Worm (Caenorhabditis elegans) whole organism, L2 larva: ENCODE results near the gene clec-150.

Experiments
- F13H6.1 ChIP-seq: sonication (generic microtip); optimal IDR thresholded peaks from 2 replicates; lab custom pipeline; 2016; ENCODE audit warnings: missing genetic modification characterization, missing compliant biosample characterization
- R02D3.7 ChIP-seq: fragments of 150-350 bp; optimal IDR thresholded peaks from 2 replicates; lab custom pipeline; 2014; ENCODE audit warnings: missing biosample characterization, missing genetic modification characterization
- Y55F3AM.14 ChIP-seq: fragments of 200-800 bp; sonication (Bioruptor generic); optimal IDR thresholded peaks from 2 replicates; lab custom pipeline; 2018; ENCODE audit warnings: mild to moderate bottlenecking, missing genetic modification characterization, missing compliant biosample characterization
- ZK546.5 ChIP-seq: sonication (generic microtip); optimal IDR thresholded peaks from 2 replicates; lab custom pipeline; 2017; ENCODE audit warnings: missing biosample characterization, missing genetic modification characterization
- alr-1 ChIP-seq: fragments of 150-350 bp; optimal IDR thresholded peaks from 2 replicates; lab custom pipeline; 2014; ENCODE audit warnings: missing biosample characterization, missing genetic modification characterization
- blmp-1 ChIP-seq: sonication (generic microtip); optimal IDR thresholded peaks from 2 replicates; lab custom pipeline; 2017; ENCODE audit warnings: missing genetic modification characterization, mild to moderate bottlenecking, missing compliant biosample characterization, antibody characterized with exemption, moderate library complexity; ENCODE audit not compliant: insufficient read depth
- ceh-16 ChIP-seq: fragments of 150-350 bp; optimal IDR thresholded peaks from 2 replicates; lab custom pipeline; 2014; ENCODE audit warnings: missing biosample characterization, missing genetic modification characterization
- crh-2 ChIP-seq: sonication (generic microtip); optimal IDR thresholded peaks from 2 replicates; lab custom pipeline; 2017; ENCODE audit warnings: missing biosample characterization, missing genetic modification characterization
- elt-1 ChIP-seq: fragments of 150-350 bp; optimal IDR thresholded peaks from 2 replicates; lab custom pipeline; 2014; ENCODE audit warnings: missing biosample characterization, missing genetic modification characterization
- elt-3 ChIP-seq: sonication (generic microtip); optimal IDR thresholded peaks from 2 replicates; lab custom pipeline; 2017; ENCODE audit warnings: missing biosample characterization, missing genetic modification characterization
- gmeb-1 ChIP-seq: fragments of 150-350 bp; optimal IDR thresholded peaks from 2 replicates; lab custom pipeline; 2014; ENCODE audit warnings: missing biosample characterization, missing genetic modification characterization
- lin-11 ChIP-seq: fragments of 150-350 bp; sonication (generic microtip); optimal IDR thresholded peaks from 2 replicates; lab custom pipeline; 2014; ENCODE audit warnings: missing biosample characterization, missing genetic modification characterization, inconsistent platforms, mixed read lengths
- lin-13 ChIP-seq: fragments of 150-350 bp; optimal IDR thresholded peaks from 2 replicates; lab custom pipeline; 2014; ENCODE audit warnings: missing biosample characterization, missing genetic modification reagents, missing genetic modification characterization
- lin-39 ChIP-seq: fragments of 150-350 bp; optimal IDR thresholded peaks from 2 replicates; lab custom pipeline; 2014; ENCODE audit warnings: missing biosample characterization, missing genetic modification reagents, missing genetic modification characterization
- lsy-2 ChIP-seq, 2 experiments: fragments of 150-350 bp in 1 of 2; sonication (generic microtip) in 1 of 2; optimal IDR thresholded peaks; 2 replicates each; lab custom pipeline; 2014 to 2017; ENCODE audit warnings: missing biosample characterization in 2 of 2, missing genetic modification characterization in 2 of 2
- mab-5 ChIP-seq: fragments of 150-350 bp; optimal IDR thresholded peaks from 2 replicates; lab custom pipeline; 2014; ENCODE audit warnings: missing biosample characterization, missing genetic modification characterization
- mbf-1 ChIP-seq: sonication (generic microtip); optimal IDR thresholded peaks from 2 replicates; lab custom pipeline; 2017; ENCODE audit warnings: missing biosample characterization, missing genetic modification characterization
- mdl-1 ChIP-seq, 2 experiments: fragments of 150-350 bp in 1 of 2; sonication (generic microtip) in 1 of 2; optimal IDR thresholded peaks; 2 replicates each; lab custom pipeline; 2017; ENCODE audit warnings: missing biosample characterization in 2 of 2, missing genetic modification characterization in 2 of 2
- nhr-10 ChIP-seq: sonication (generic microtip); optimal IDR thresholded peaks from 2 replicates; lab custom pipeline; 2017; ENCODE audit warnings: missing biosample characterization, missing genetic modification characterization
- nhr-11 ChIP-seq: fragments of 150-350 bp; optimal IDR thresholded peaks from 2 replicates; lab custom pipeline; 2014; ENCODE audit warnings: missing biosample characterization, missing genetic modification characterization
- nhr-12 ChIP-seq: fragments of 150-350 bp; optimal IDR thresholded peaks from 2 replicates; lab custom pipeline; 2014; ENCODE audit warnings: missing biosample characterization, missing genetic modification characterization
- nhr-129 ChIP-seq: fragments of 150-350 bp; optimal IDR thresholded peaks from 2 replicates; lab custom pipeline; 2014; ENCODE audit warnings: missing biosample characterization, missing genetic modification characterization
- nhr-21 ChIP-seq: fragments of 150-350 bp; optimal IDR thresholded peaks from 2 replicates; lab custom pipeline; 2014; ENCODE audit warnings: missing biosample characterization, missing genetic modification characterization
- nhr-23 ChIP-seq: fragments of 150-350 bp; optimal IDR thresholded peaks from 2 replicates; lab custom pipeline; 2014; ENCODE audit warnings: missing biosample characterization, missing genetic modification reagents, missing genetic modification characterization
- nhr-25 ChIP-seq: fragments of 150-350 bp; sonication (generic microtip); optimal IDR thresholded peaks from 3 replicates; lab custom pipeline; 2014; ENCODE audit warnings: missing biosample characterization, missing genetic modification characterization
- nhr-6 ChIP-seq: fragments of 150-350 bp; optimal IDR thresholded peaks from 2 replicates; lab custom pipeline; 2014; ENCODE audit warnings: missing biosample characterization, missing genetic modification characterization
- skn-1 ChIP-seq: sonication (generic microtip); optimal IDR thresholded peaks from 2 replicates; lab custom pipeline; 2017; ENCODE audit warnings: missing biosample characterization, missing genetic modification characterization
- sma-9 ChIP-seq, 2 experiments: fragments of 150-350 bp in 1 of 2; sonication (generic microtip) in 1 of 2; optimal IDR thresholded peaks; 2 replicates each; lab custom pipeline; 2014 to 2016; ENCODE audit warnings: missing genetic modification characterization in 2 of 2, mild to moderate bottlenecking in 1 of 2, missing biosample characterization in 1 of 2, missing compliant biosample characterization in 1 of 2, missing genetic modification reagents in 1 of 2, moderate library complexity in 1 of 2
- snpc-4 ChIP-seq: fragments of 150-350 bp; optimal IDR thresholded peaks from 2 replicates; lab custom pipeline; 2014; ENCODE audit warnings: missing biosample characterization, missing genetic modification characterization
- unc-39 ChIP-seq: fragments of 150-350 bp; optimal IDR thresholded peaks from 2 replicates; lab custom pipeline; 2014; ENCODE audit warnings: missing biosample characterization, missing genetic modification characterization
- zag-1 ChIP-seq: fragments of 150-350 bp; optimal IDR thresholded peaks from 2 replicates; lab custom pipeline; 2014; ENCODE audit warnings: missing biosample characterization, missing genetic modification characterization
- ztf-11 ChIP-seq: sonication (generic microtip); optimal IDR thresholded peaks from 2 replicates; lab custom pipeline; 2017; ENCODE audit warnings: missing biosample characterization, missing genetic modification characterization
- ztf-4 ChIP-seq: fragments of 150-350 bp; optimal IDR thresholded peaks from 2 replicates; lab custom pipeline; 2014; ENCODE audit warnings: missing biosample characterization, missing genetic modification characterization

clec-150 gene

DNA sequence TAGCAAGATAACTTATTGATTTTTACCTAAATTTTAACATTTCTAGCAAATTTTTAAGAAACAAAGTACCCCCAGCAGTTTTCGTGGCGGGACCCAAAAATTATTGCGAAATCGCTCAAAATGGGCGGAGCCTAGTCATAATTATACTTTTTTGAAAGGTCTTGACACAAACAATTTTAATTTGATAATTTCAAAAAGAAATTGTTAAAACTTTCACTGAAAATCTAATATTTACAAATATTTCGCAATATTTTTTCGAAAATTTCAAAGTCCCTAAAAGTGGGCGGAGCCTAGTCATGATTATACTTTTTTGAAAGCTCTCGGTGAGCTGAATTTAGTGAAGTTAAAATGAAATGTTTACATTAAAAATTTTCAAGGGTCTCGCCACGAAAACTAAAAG, 2.0 kb downstream of the clec-150 start:
- no peak for TF ChIP-seq nhr-12 (tag; lab: Kevin White, UChicago)
- TF ChIP-seq R02D3.7, result no peak
- TF ChIP-seq mab-5 (tag; lab: Kevin White, UChicago), result no peak
- TF ChIP-seq elt-3 (tag; lab: Kevin White, UChicago), result no peak
- no peak for TF ChIP-seq lin-13 (GFP tag; lab: Kevin White, UChicago)
- no peak for TF ChIP-seq gmeb-1
- TF ChIP-seq blmp-1 (tag; lab: Kevin White, UChicago), result no peak
- no peak for TF ChIP-seq F13H6.1 (tag; lab: Kevin White, UChicago)
- no peak for TF ChIP-seq mdl-1 (tag; optimal IDR thresholded peaks at IDR 0.05; lab: Kevin White, UChicago)
- no peak for TF ChIP-seq sma-9 (GFP tag; optimal IDR thresholded peaks at IDR 0.05; lab: Kevin White, UChicago)
- no peak for TF ChIP-seq sma-9 (tag; optimal IDR thresholded peaks at IDR 0.05; lab: Kevin White, UChicago)

DNA sequence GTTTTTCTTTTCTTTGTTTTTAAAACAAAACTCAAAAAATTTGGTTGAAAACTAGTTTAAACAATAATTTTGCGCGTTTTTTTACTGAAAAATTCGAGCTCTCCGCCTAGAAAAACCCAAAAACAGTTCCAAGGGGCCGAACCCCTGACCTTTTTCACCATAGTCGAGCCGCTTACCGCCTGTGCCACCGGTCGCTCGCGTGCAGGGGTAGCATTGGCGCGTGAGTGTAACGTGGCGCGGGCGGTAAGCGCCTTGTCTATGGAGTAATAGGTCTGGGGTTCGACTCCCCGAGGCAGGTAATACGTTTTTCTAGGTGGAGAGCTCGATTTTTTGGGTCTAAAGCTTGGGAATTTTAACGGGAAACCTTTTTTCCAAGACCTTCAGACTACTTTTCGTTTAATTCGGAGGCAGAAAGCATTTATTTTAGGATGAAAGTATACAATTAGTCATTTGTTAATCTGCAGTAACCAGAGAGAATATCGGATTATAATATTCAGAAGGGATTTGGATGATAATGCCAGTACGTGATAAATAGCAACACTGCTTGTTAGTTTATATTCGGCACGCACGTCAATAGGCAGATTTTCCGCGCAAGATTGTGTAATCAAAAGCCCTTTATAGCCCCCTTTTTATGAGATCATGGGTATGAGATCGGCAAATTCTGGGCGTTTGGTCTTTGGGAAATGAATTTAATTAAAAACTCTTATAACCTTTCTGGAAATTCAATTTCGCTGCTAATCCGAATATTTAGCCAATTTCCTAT, 4.8 kb downstream of the clec-150 start:
- TF ChIP-seq snpc-4 (tag; lab: Kevin White, UChicago) (no peak), ztf-11 (no peak), nhr-10 (tag; lab: Kevin White, UChicago) (no peak), nhr-23 (tag; lab: Kevin White, UChicago) (no peak), zag-1 (tag; lab: Kevin White, UChicago) (no peak), nhr-6 (tag; lab: Kevin White, UChicago) (no peak), nhr-129 (tag; lab: Kevin White, UChicago) (no peak), mab-5 (tag; lab: Kevin White, UChicago) (no peak), nhr-21 (tag; lab: Kevin White, UChicago) (no peak), ceh-16 (tag; lab: Kevin White, UChicago) (no peak), nhr-11 (tag; lab: Kevin White, UChicago) (no peak), nhr-12 (tag; lab: Kevin White, UChicago) (no peak), alr-1 (tag; lab: Kevin White, UChicago) (no peak), sma-9 (GFP tag; optimal IDR thresholded peaks at IDR 0.05; lab: Kevin White, UChicago) (no peak), sma-9 (tag; optimal IDR thresholded peaks at IDR 0.05; lab: Kevin White, UChicago) (no peak)
- TF ChIP-seq, all 48 proteins: peak for 0

- TF ChIP-seq unc-39 (no peak), ceh-16 (tag; lab: Kevin White, UChicago) (no peak), Y55F3AM.14 (GFP tag; lab: Kevin White, UChicago) (no peak), nhr-6 (tag; lab: Kevin White, UChicago) (no peak), lin-13 (GFP tag; lab: Kevin White, UChicago) (no peak), sma-9 (GFP tag; optimal IDR thresholded peaks at IDR 0.05; lab: Kevin White, UChicago) (no peak), sma-9 (tag; optimal IDR thresholded peaks at IDR 0.05; lab: Kevin White, UChicago) (no peak), mab-5 (tag; lab: Kevin White, UChicago) (no peak), crh-2 (tag; lab: Kevin White, UChicago) (no peak), nhr-25 (tag; lab: Kevin White, UChicago) (no peak), mdl-1 (tag; optimal IDR thresholded peaks at IDR 0.05; lab: Kevin White, UChicago) (no peak)
These were observed 5.6 kb downstream of the clec-150 start, which contains the start of gene clc-27 for ce11 chrIII:1008091-1008490. Gene clc-27 (plus strand): TSS chrIII:1008391.

ce11 chrIII:1009775-1010174, 7.3 kb downstream of the clec-150 start, which contains the start of gene clc-24:
Gene clc-24 (plus strand): TSS chrIII:1010037.
- TF ChIP-seq ZK546.5 (tag; lab: Kevin White, UChicago) (no peak), nhr-6 (tag; lab: Kevin White, UChicago) (no peak), elt-1 (tag; lab: Kevin White, UChicago) (no peak), nhr-10 (tag; lab: Kevin White, UChicago) (no peak), skn-1 (tag; lab: Kevin White, UChicago) (no peak), ztf-4 (tag; lab: Kevin White, UChicago) (no peak), mbf-1 (tag; lab: Kevin White, UChicago) (no peak), lin-39 (tag; lab: Kevin White, UChicago) (no peak), lin-11 (tag; lab: Kevin White, UChicago) (no peak), lsy-2 (tag; optimal IDR thresholded peaks at IDR 0.05; lab: Kevin White, UChicago) (no peak)
